5 fruit fly cellular contexts compared by ENCODE assay signal in genomic region chrX:1908757-1909156, dm6.
TF ChIP-seq lines count a peak whose summit lies in the region.

Gene Edem1, minus strand, starts transcription at chrX:1908827.
Gene Rbcn-3B, plus strand, starts transcription at chrX:1908920.

- no peak for TF ChIP-seq CTCF in whole organism, embryonic (GFP tag; optimal IDR thresholded peaks at IDR 0.05; lab: Kevin White, UChicago)

TF ChIP-seq in whole organism, adult, 20 proteins besides CTCF, POLR2A, EP300 and RAD21:
- TF ChIP-seq cnc (optimal IDR thresholded peaks at IDR 0.05; lab: Kevin White, UChicago) (no peak), CG11617 (GFP tag; optimal IDR thresholded peaks at IDR 0.05; lab: Kevin White, UChicago) (no peak), bab1 (GFP tag; optimal IDR thresholded peaks at IDR 0.05; lab: Kevin White, UChicago) (peak; percentile 48), Mnt (GFP tag; optimal IDR thresholded peaks at IDR 0.05; lab: Kevin White, UChicago) (peak; percentile 70), CG12768 (GFP tag; optimal IDR thresholded peaks at IDR 0.05; lab: Kevin White, UChicago) (peak; percentile 7), CG1620 (GFP tag; optimal IDR thresholded peaks at IDR 0.05; lab: Kevin White, UChicago) (no peak), Hr96 (GFP tag; optimal IDR thresholded peaks at IDR 0.05; lab: Kevin White, UChicago) (no peak), Crg-1 (GFP tag; optimal IDR thresholded peaks at IDR 0.05; lab: Kevin White, UChicago) (no peak), CG7101 (tag; optimal IDR thresholded peaks at IDR 0.05; lab: Kevin White, UChicago) (no peak), CG33017 (tag; optimal IDR thresholded peaks at IDR 0.05; lab: Kevin White, UChicago) (no peak), kay (GFP tag; lab: Kevin White, UChicago; ENCODE audit: borderline replicate concordance) (no peak), cic (GFP tag; optimal IDR thresholded peaks at IDR 0.05; lab: Kevin White, UChicago) (no peak), Clk (GFP tag; optimal IDR thresholded peaks at IDR 0.05; lab: Kevin White, UChicago) (no peak), tj (GFP tag; optimal IDR thresholded peaks at IDR 0.05; lab: Kevin White, UChicago) (no peak), toe (GFP tag; optimal IDR thresholded peaks at IDR 0.05; lab: Kevin White, UChicago) (no peak), ovo (GFP tag; optimal IDR thresholded peaks at IDR 0.05; lab: Kevin White, UChicago) (no peak), CG14711 (tag; optimal IDR thresholded peaks at IDR 0.05; lab: Kevin White, UChicago) (peak; percentile 97)

TF ChIP-seq in whole organism, embryonic, 481 proteins besides CTCF, POLR2A, EP300 and RAD21 (continues in another document):
- TF ChIP-seq luna (GFP tag; optimal IDR thresholded peaks at IDR 0.05; lab: Kevin White, UChicago): no peak
- no peak for TF ChIP-seq Sox102F (GFP tag; optimal IDR thresholded peaks at IDR 0.05; lab: Kevin White, UChicago)
- 0 out of 2 replicates have a peak, but pooled peaks have one; percentile 23 for TF ChIP-seq CG2129 (GFP tag; IDR thresholded peaks at IDR 0.05; lab: Robert Waterston, UW; ENCODE audit: partially characterized antibody)
- TF ChIP-seq trem (tag; optimal IDR thresholded peaks at IDR 0.05; lab: Kevin White, UChicago): peak; percentile 20
- TF ChIP-seq CG18262 (tag; optimal IDR thresholded peaks at IDR 0.05; lab: Kevin White, UChicago): no peak
- peak; percentile 33 for TF ChIP-seq CG4617 (GFP tag; optimal IDR thresholded peaks at IDR 0.05; lab: Kevin White, UChicago; ENCODE audit: borderline replicate concordance)
- TF ChIP-seq row (GFP tag; IDR thresholded peaks at IDR 0.05; lab: Robert Waterston, UW): peak; percentile 30; the same call in 1 of the 3 replicates
- peak; percentile 68 for TF ChIP-seq amos (GFP tag; IDR thresholded peaks at IDR 0.05; lab: Robert Waterston, UW; ENCODE audit: partially characterized antibody)
- peak; percentile 57; the same call in 1 of the 3 replicates for TF ChIP-seq hb (GFP tag; IDR thresholded peaks at IDR 0.05; lab: Robert Waterston, UW; ENCODE audit: partially characterized antibody)
- no peak for TF ChIP-seq emc (GFP tag; optimal IDR thresholded peaks at IDR 0.05; lab: Kevin White, UChicago)
- peak; percentile 50; the same call in 1 of the 3 replicates for TF ChIP-seq CG16813 (GFP tag; IDR thresholded peaks at IDR 0.05; lab: Robert Waterston, UW; ENCODE audit: partially characterized antibody)
- peak; percentile 64 for TF ChIP-seq Dref (GFP tag; IDR thresholded peaks at IDR 0.05; lab: Robert Waterston, UW)
- no peak for TF ChIP-seq slou (GFP tag; optimal IDR thresholded peaks at IDR 0.05; lab: Kevin White, UChicago)
- no peak for TF ChIP-seq Xrp1 (GFP tag; IDR thresholded peaks at IDR 0.05; lab: Robert Waterston, UW)
- TF ChIP-seq CG34224 (GFP tag; IDR thresholded peaks at IDR 0.05; lab: Robert Waterston, UW; ENCODE audit: partially characterized antibody): peak; percentile 34; the same call in 2 of the 3 replicates
- no peak for TF ChIP-seq Usf (GFP tag; optimal IDR thresholded peaks at IDR 0.05; lab: Kevin White, UChicago)

TF ChIP-seq in whole organism, prepupa, 60 proteins besides CTCF, POLR2A, EP300 and RAD21 (continues in another document):
- peak; percentile 45 for TF ChIP-seq Lpt (GFP tag; optimal IDR thresholded peaks at IDR 0.05; lab: Kevin White, UChicago)
- peak; percentile 69 for TF ChIP-seq CG16779 (tag; optimal IDR thresholded peaks at IDR 0.05; lab: Kevin White, UChicago)
- no peak for TF ChIP-seq CG10631 (GFP tag; optimal IDR thresholded peaks at IDR 0.05; lab: Kevin White, UChicago)
- no peak for TF ChIP-seq Hr39 (GFP tag; optimal IDR thresholded peaks at IDR 0.05; lab: Kevin White, UChicago)
- TF ChIP-seq Smox (GFP tag; optimal IDR thresholded peaks at IDR 0.05; lab: Kevin White, UChicago): no peak
- TF ChIP-seq Sox102F (GFP tag; optimal IDR thresholded peaks at IDR 0.05; lab: Kevin White, UChicago): no peak
- TF ChIP-seq CG3032 (tag; optimal IDR thresholded peaks at IDR 0.05; lab: Kevin White, UChicago): peak; percentile 30
- TF ChIP-seq CG6808 (GFP tag; optimal IDR thresholded peaks at IDR 0.05; lab: Kevin White, UChicago): peak; percentile 50
- peak; percentile 45 for TF ChIP-seq net (GFP tag; optimal IDR thresholded peaks at IDR 0.05; lab: Kevin White, UChicago)
- peak; percentile 83 for TF ChIP-seq dsx (GFP tag; optimal IDR thresholded peaks at IDR 0.05; lab: Kevin White, UChicago; ENCODE audit: poor library complexity, severe bottlenecking)
- peak; percentile 36 for TF ChIP-seq topi (GFP tag; optimal IDR thresholded peaks at IDR 0.05; lab: Kevin White, UChicago)
- peak; percentile 68 for TF ChIP-seq eg (GFP tag; IDR thresholded peaks at IDR 0.05; lab: Robert Waterston, UW)
- peak; percentile 29 for TF ChIP-seq Sox14 (GFP tag; optimal IDR thresholded peaks at IDR 0.05; lab: Kevin White, UChicago)
- TF ChIP-seq CG6276 (GFP tag; optimal IDR thresholded peaks at IDR 0.05; lab: Kevin White, UChicago): peak; percentile 70
- TF ChIP-seq svp (GFP tag; lab: Kevin White, UChicago): peak; percentile 67
- peak; percentile 7 for TF ChIP-seq dac (GFP tag; optimal IDR thresholded peaks at IDR 0.05; lab: Kevin White, UChicago)
- no peak for TF ChIP-seq CG31627 (GFP tag; optimal IDR thresholded peaks at IDR 0.05; lab: Kevin White, UChicago)
- TF ChIP-seq CG8632 (GFP tag; optimal IDR thresholded peaks at IDR 0.05; lab: Kevin White, UChicago): no peak
- TF ChIP-seq Met (GFP tag; optimal IDR thresholded peaks at IDR 0.05; lab: Kevin White, UChicago): no peak
- no peak for TF ChIP-seq Sox15 (GFP tag; optimal IDR thresholded peaks at IDR 0.05; lab: Kevin White, UChicago)

TF ChIP-seq in whole organism, pupa, 21 proteins besides CTCF, POLR2A, EP300 and RAD21:
- TF ChIP-seq EcR (GFP tag; optimal IDR thresholded peaks at IDR 0.05; lab: Kevin White, UChicago) (peak; percentile 1), fd96Ca (GFP tag; IDR thresholded peaks at IDR 0.05; lab: Robert Waterston, UW) (no peak), CG10348 (GFP tag; IDR thresholded peaks at IDR 0.05; lab: Robert Waterston, UW) (no peak), CG34367 (tag; optimal IDR thresholded peaks at IDR 0.05; lab: Kevin White, UChicago) (peak; percentile 50), CG8159 (tag; optimal IDR thresholded peaks at IDR 0.05; lab: Kevin White, UChicago) (no peak), Pif1B (GFP tag; optimal IDR thresholded peaks at IDR 0.05; lab: Kevin White, UChicago) (no peak), CG14655 (GFP tag; optimal IDR thresholded peaks at IDR 0.05; lab: Kevin White, UChicago) (no peak), CG13204 (GFP tag; optimal IDR thresholded peaks at IDR 0.05; lab: Kevin White, UChicago) (no peak), rn (GFP tag; IDR thresholded peaks at IDR 0.05; lab: Robert Waterston, UW) (no peak), CG32121 (GFP tag; IDR thresholded peaks at IDR 0.05; lab: Robert Waterston, UW) (no peak), CG9948 (tag; optimal IDR thresholded peaks at IDR 0.05; lab: Kevin White, UChicago) (peak; percentile 1), CG17806 (tag; optimal IDR thresholded peaks at IDR 0.05; lab: Kevin White, UChicago) (peak; percentile 10), gl (tag; optimal IDR thresholded peaks at IDR 0.05; lab: Kevin White, UChicago) (peak; percentile 72), CG4496 (GFP tag; IDR thresholded peaks at IDR 0.05; lab: Robert Waterston, UW) (peak; percentile 52; the same call in 2 of the 3 replicates), Ets98B (GFP tag; IDR thresholded peaks at IDR 0.05; lab: Robert Waterston, UW) (peak; percentile 53), D1 (tag; optimal IDR thresholded peaks at IDR 0.05; lab: Kevin White, UChicago) (no peak), Pif1A (GFP tag; optimal IDR thresholded peaks at IDR 0.05; lab: Kevin White, UChicago) (no peak), CG8301 (tag; optimal IDR thresholded peaks at IDR 0.05; lab: Kevin White, UChicago) (peak; percentile 41), CG15710 (tag; optimal IDR thresholded peaks at IDR 0.05; lab: Kevin White, UChicago) (peak; percentile 39), Snoo (tag; optimal IDR thresholded peaks at IDR 0.05; lab: Kevin White, UChicago) (no peak), CG12605 (GFP tag; IDR thresholded peaks at IDR 0.05; lab: Robert Waterston, UW) (peak; percentile 67)

TF ChIP-seq in whole organism, wandering third instar larva, 38 proteins besides CTCF, POLR2A, EP300 and RAD21:
- TF ChIP-seq foxo (GFP tag; optimal IDR thresholded peaks at IDR 0.05; lab: Kevin White, UChicago) (no peak), br (GFP tag; optimal IDR thresholded peaks at IDR 0.05; lab: Kevin White, UChicago) (no peak), jim (GFP tag; optimal IDR thresholded peaks at IDR 0.05; lab: Kevin White, UChicago) (no peak), dl (GFP tag; optimal IDR thresholded peaks at IDR 0.05; lab: Kevin White, UChicago; ENCODE audit: insufficient read depth in 1 of 2, partially characterized antibody in 2 of 2) (no peak), Sp1 (GFP tag; optimal IDR thresholded peaks at IDR 0.05; lab: Kevin White, UChicago) (peak; percentile 10), CrebA (GFP tag; optimal IDR thresholded peaks at IDR 0.05; lab: Kevin White, UChicago; ENCODE audit: borderline replicate concordance) (no peak), usp (GFP tag; optimal IDR thresholded peaks at IDR 0.05; lab: Kevin White, UChicago) (no peak), Mio (GFP tag; optimal IDR thresholded peaks at IDR 0.05; lab: Kevin White, UChicago) (no peak)
